Fruit fly (Drosophila melanogaster) whole organism, pupa: ENCODE measurements around the gene CG12480.

Experiments
- CG12605 ChIP-seq: fragments of 200-800 bp; sonication (Bioruptor generic); IDR thresholded peaks from 2 replicates; pipeline ENCODE4 v1.3.6; 2022; ENCODE audit warnings: missing biosample characterization, missing genetic modification characterization
- CG13204 ChIP-seq: fragments of 200-800 bp; sonication (Bioruptor generic); optimal IDR thresholded peaks from 2 replicates; lab custom pipeline; 2018; ENCODE audit warnings: missing biosample characterization, mild to moderate bottlenecking, missing genetic modification characterization, moderate library complexity
- CG14655 ChIP-seq: fragments of 200-800 bp; sonication (Bioruptor generic); optimal IDR thresholded peaks from 3 replicates; lab custom pipeline; 2017; ENCODE audit warnings: mild to moderate bottlenecking, missing biosample characterization, missing genetic modification reagents, missing genetic modification characterization
- CG15710 ChIP-seq: fragments of 200-800 bp; sonication (Bioruptor generic); optimal IDR thresholded peaks from 2 replicates; lab custom pipeline; 2018; ENCODE audit warnings: missing biosample characterization, mild to moderate bottlenecking, missing genetic modification characterization, moderate library complexity
- CG32121 ChIP-seq: fragments of 200-800 bp; sonication (Bioruptor generic); IDR thresholded peaks from 2 replicates; pipeline ENCODE4 v1.3.6; 2022; ENCODE audit warnings: missing biosample characterization, missing genetic modification characterization
- CG34367 ChIP-seq: fragments of 200-800 bp; sonication (Bioruptor generic); optimal IDR thresholded peaks from 2 replicates; lab custom pipeline; 2018; ENCODE audit warnings: missing biosample characterization, mild to moderate bottlenecking, missing genetic modification characterization
- CG8159 ChIP-seq: fragments of 200-800 bp; sonication (Bioruptor generic); optimal IDR thresholded peaks from 3 replicates; lab custom pipeline; 2018; ENCODE audit warnings: missing biosample characterization, mild to moderate bottlenecking, missing genetic modification characterization, moderate library complexity
- EcR ChIP-seq: fragments of 200-800 bp; sonication (Bioruptor generic); optimal IDR thresholded peaks from 3 replicates; lab custom pipeline; 2019; ENCODE audit warnings: missing biosample characterization, missing genetic modification characterization, mild to moderate bottlenecking, moderate library complexity, missing genetic modification reagents
- fd96Ca ChIP-seq: fragments of 200-800 bp; sonication (Bioruptor generic); IDR thresholded peaks from 3 replicates; pipeline ENCODE4 v1.3.6; 2022; ENCODE audit warnings: missing biosample characterization, missing genetic modification characterization
- rn ChIP-seq: fragments of 200-800 bp; sonication (Bioruptor generic); IDR thresholded peaks from 2 replicates; pipeline ENCODE4 v1.3.6; 2022; ENCODE audit warnings: missing biosample characterization, missing genetic modification characterization

DNA sequence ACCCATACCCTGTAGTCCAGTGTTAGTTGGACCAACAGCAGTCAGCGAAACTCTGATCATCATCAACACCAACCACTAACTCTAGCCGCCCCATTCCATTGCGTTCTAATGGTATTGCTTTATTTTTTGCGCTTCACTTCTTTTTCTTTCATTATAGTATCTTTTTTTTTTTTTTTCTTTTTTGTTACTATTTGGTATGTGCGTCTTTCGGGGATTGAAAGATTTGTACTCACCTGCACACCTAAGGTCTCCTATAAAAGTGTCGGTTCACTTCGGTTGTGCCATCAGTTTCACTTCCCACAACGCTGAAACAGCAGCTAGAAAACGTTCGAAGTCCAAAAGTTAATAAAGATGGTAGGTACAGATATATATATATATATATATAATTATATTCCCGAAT is 19.8 kb downstream of the CG12480 start, which contains the start of gene CG11585:
- no peak for TF ChIP-seq EcR (GFP tag; lab: Kevin White, UChicago)
- no peak for TF ChIP-seq CG14655 (GFP tag; lab: Kevin White, UChicago)
- no peak for TF ChIP-seq CG32121
- TF ChIP-seq CG15710 (tag; lab: Kevin White, UChicago), result no peak
- no peak for TF ChIP-seq rn
- TF ChIP-seq CG12605 (GFP tag; lab: Robert Waterston, UW), result no peak
- TF ChIP-seq CG13204 (GFP tag; lab: Kevin White, UChicago), result no peak
- TF ChIP-seq fd96Ca (GFP tag; lab: Robert Waterston, UW), result no peak
- TF ChIP-seq CG34367 (tag; lab: Kevin White, UChicago), result no peak
- no peak for TF ChIP-seq CG8159 (tag; lab: Kevin White, UChicago)
